Worm (Caenorhabditis elegans) whole organism, L2 larva: Measurements from ENCODE around the gene F57B1.1.

Experiments
- C34F6.9 ChIP-seq: fragments of 150-350 bp; optimal IDR thresholded peaks from 2 replicates; lab custom pipeline; 2014; ENCODE audit warnings: missing biosample characterization, missing genetic modification characterization
- Y55F3AM.14 ChIP-seq: fragments of 200-800 bp; sonication (Bioruptor generic); optimal IDR thresholded peaks from 2 replicates; lab custom pipeline; 2018; ENCODE audit warnings: mild to moderate bottlenecking, missing genetic modification characterization, missing compliant biosample characterization
- blmp-1 ChIP-seq: sonication (generic microtip); optimal IDR thresholded peaks from 2 replicates; lab custom pipeline; 2017; ENCODE audit warnings: missing genetic modification characterization, mild to moderate bottlenecking, missing compliant biosample characterization, antibody characterized with exemption, moderate library complexity; ENCODE audit not compliant: insufficient read depth
- elt-1 ChIP-seq: fragments of 150-350 bp; optimal IDR thresholded peaks from 2 replicates; lab custom pipeline; 2014; ENCODE audit warnings: missing biosample characterization, missing genetic modification characterization
- fos-1 ChIP-seq: fragments of 150-350 bp; optimal IDR thresholded peaks from 2 replicates; lab custom pipeline; 2014; ENCODE audit warnings: missing biosample characterization, missing genetic modification characterization
- lsy-2 ChIP-seq, 2 experiments: fragments of 150-350 bp in 1 of 2; sonication (generic microtip) in 1 of 2; optimal IDR thresholded peaks; 2 replicates each; lab custom pipeline; 2014 to 2017; ENCODE audit warnings: missing biosample characterization in 2 of 2, missing genetic modification characterization in 2 of 2
- nhr-237 ChIP-seq: fragments of 150-350 bp; optimal IDR thresholded peaks from 2 replicates; lab custom pipeline; 2014; ENCODE audit warnings: missing biosample characterization, missing genetic modification characterization
- nhr-25 ChIP-seq: fragments of 150-350 bp; sonication (generic microtip); optimal IDR thresholded peaks from 3 replicates; lab custom pipeline; 2014; ENCODE audit warnings: missing biosample characterization, missing genetic modification characterization
- snpc-4 ChIP-seq: fragments of 150-350 bp; optimal IDR thresholded peaks from 2 replicates; lab custom pipeline; 2014; ENCODE audit warnings: missing biosample characterization, missing genetic modification characterization
- unc-39 ChIP-seq: fragments of 150-350 bp; optimal IDR thresholded peaks from 2 replicates; lab custom pipeline; 2014; ENCODE audit warnings: missing biosample characterization, missing genetic modification characterization
- unc-62 ChIP-seq: fragments of 150-350 bp; optimal IDR thresholded peaks from 2 replicates; lab custom pipeline; 2014; ENCODE audit warnings: missing biosample characterization, missing genetic modification reagents, missing genetic modification characterization
- ztf-1 ChIP-seq: fragments of 200-800 bp; sonication (Bioruptor generic); conservative IDR thresholded peaks from 2 replicates; pipeline ENCODE4 v1.3.6; 2022; ENCODE audit warnings: missing genetic modification characterization, missing compliant biosample characterization
- ztf-11 ChIP-seq: sonication (generic microtip); optimal IDR thresholded peaks from 2 replicates; lab custom pipeline; 2017; ENCODE audit warnings: missing biosample characterization, missing genetic modification characterization

DNA sequence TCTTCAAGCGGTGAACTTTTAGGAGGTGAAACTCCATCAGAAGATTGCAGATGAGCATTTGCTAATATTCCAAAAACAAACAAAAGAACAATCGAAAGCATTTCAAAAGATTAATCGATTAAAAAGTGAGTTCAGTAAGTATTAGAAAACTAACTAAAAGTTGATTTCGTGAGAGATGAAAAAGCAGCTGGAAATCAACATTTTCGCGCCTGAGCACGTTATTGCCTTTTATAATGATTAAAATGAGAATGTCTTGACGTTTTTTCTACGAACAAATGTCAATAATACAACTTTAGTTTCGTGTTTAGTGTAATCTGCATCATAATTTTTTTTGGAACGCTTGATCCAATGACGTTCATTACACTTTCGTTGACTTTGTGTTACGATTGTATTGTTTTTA lies 2.4 kb upstream of the F57B1.1 start, which contains the start of gene F57B1.9:
- TF ChIP-seq nhr-237 (tag; lab: Kevin White, UChicago) = no peak
- no peak for TF ChIP-seq C34F6.9 (tag; lab: Kevin White, UChicago)
- TF ChIP-seq lsy-2 (tag; optimal IDR thresholded peaks at IDR 0.05; lab: Kevin White, UChicago) = no peak
- TF ChIP-seq ztf-11 = no peak
- peak; percentile 55 for TF ChIP-seq nhr-25 (tag; lab: Kevin White, UChicago)
- TF ChIP-seq unc-39 (tag; lab: Kevin White, UChicago) = no peak
- TF ChIP-seq fos-1 (tag; lab: Kevin White, UChicago) = no peak
- no peak for TF ChIP-seq elt-1 (tag; lab: Kevin White, UChicago)
- no peak for TF ChIP-seq snpc-4 (tag; lab: Kevin White, UChicago)
- TF ChIP-seq unc-62 = no peak
- TF ChIP-seq Y55F3AM.14 (GFP tag; lab: Kevin White, UChicago) = no peak
- TF ChIP-seq ztf-1 (GFP tag; lab: Robert Waterston, UW) = no peak
- no peak for TF ChIP-seq blmp-1 (tag; lab: Kevin White, UChicago)
